Fruit fly (Drosophila melanogaster): Measurements from ENCODE around the gene Aduk.

The Aduk gene

DNA sequence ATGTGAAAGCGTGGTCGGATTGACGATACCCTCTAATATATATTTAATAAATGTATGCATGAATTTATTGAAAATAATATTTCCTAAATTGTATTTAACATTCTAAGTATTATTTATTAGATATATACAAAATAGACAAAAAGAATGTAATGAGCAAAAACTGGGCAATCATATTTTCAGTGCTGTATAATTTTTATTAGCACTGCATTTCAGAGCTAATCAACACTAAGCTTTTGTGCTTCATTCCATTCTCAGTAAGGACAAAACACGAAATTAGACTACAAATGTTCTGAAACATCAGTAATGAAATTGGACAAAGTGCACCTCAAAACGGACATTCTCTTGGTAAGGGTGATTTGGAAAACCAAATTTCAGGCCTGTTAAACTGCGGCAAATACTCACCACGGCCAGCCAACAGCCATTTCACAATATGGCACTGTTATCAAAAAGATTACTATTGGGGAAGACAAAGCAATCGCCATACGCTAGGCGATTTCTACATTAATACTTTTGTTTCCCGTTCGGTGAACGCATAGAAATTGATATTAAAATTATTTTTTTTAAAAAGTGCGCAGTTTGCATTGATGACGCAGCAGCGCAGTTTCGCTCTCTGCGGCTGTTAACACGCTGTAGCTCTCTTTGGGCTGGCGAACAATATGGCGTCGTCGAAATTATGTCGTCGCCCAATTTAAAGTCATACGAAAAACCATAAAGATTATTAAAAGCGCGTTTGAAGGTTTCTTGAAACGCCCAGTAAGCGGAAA, 6.1 kb upstream of the Aduk start:
- TF ChIP-seq CG11902 (GFP tag; optimal IDR thresholded peaks at IDR 0.05): peak; percentile 69
- TF ChIP-seq Eip75B (GFP tag; optimal IDR thresholded peaks at IDR 0.05): peak; percentile 73
- peak; percentile 81 for TF ChIP-seq CG6808 (GFP tag; optimal IDR thresholded peaks at IDR 0.05)
- TF ChIP-seq CG7368 (GFP tag; optimal IDR thresholded peaks at IDR 0.05): peak; percentile 83
- TF ChIP-seq CG16779 (tag; optimal IDR thresholded peaks at IDR 0.05): peak; percentile 83
- peak; percentile 90 for TF ChIP-seq OdsH (GFP tag; optimal IDR thresholded peaks at IDR 0.05)
- peak; percentile 55 to 67 for TF ChIP-seq ss (GFP tag; optimal IDR thresholded peaks at IDR 0.05)
- TF ChIP-seq CG11762 (GFP tag; optimal IDR thresholded peaks at IDR 0.05; ENCODE audit: insufficient read depth): peak; percentile 83
- no peak for TF ChIP-seq fd85E (GFP tag; optimal IDR thresholded peaks at IDR 0.05)
- TF ChIP-seq net (GFP tag; optimal IDR thresholded peaks at IDR 0.05): peak; percentile 87
- TF ChIP-seq CG31627 (GFP tag; optimal IDR thresholded peaks at IDR 0.05): peak; percentile 77
- TF ChIP-seq CG6854 (GFP tag; optimal IDR thresholded peaks at IDR 0.05): peak; percentile 52
- TF ChIP-seq spab (GFP tag; optimal IDR thresholded peaks at IDR 0.05): peak; percentile 81
- TF ChIP-seq topi (GFP tag; optimal IDR thresholded peaks at IDR 0.05): peak; percentile 72
- TF ChIP-seq pdm3 (GFP tag; optimal IDR thresholded peaks at IDR 0.05): peak; percentile 79
- TF ChIP-seq achi (GFP tag; optimal IDR thresholded peaks at IDR 0.05): peak; percentile 85
- peak; percentile 60 for TF ChIP-seq Gug (GFP tag; IDR thresholded peaks at IDR 0.05)
- TF ChIP-seq CG8632 (GFP tag; optimal IDR thresholded peaks at IDR 0.05): peak; percentile 86
- peak; percentile 84 for TF ChIP-seq Hr39 (GFP tag; optimal IDR thresholded peaks at IDR 0.05)
- TF ChIP-seq Ets96B (tag; optimal IDR thresholded peaks at IDR 0.05): peak; percentile 80
- TF ChIP-seq CG8119 (GFP tag; IDR thresholded peaks at IDR 0.05): peak; percentile 79
- peak; percentile 83 for TF ChIP-seq CG3032 (tag; optimal IDR thresholded peaks at IDR 0.05)
- peak; percentile 95 for TF ChIP-seq Eip78C (GFP tag)
- peak; percentile 89 for TF ChIP-seq CG34406 (GFP tag; optimal IDR thresholded peaks at IDR 0.05)
- peak; percentile 75 for TF ChIP-seq CG8319 (GFP tag; optimal IDR thresholded peaks at IDR 0.05)
- peak; percentile 86 for TF ChIP-seq esn (GFP tag; optimal IDR thresholded peaks at IDR 0.05)
- peak; percentile 77 for TF ChIP-seq Sox15 (GFP tag; optimal IDR thresholded peaks at IDR 0.05)
- peak; percentile 72 for TF ChIP-seq CG11294 (GFP tag; IDR thresholded peaks at IDR 0.05)
- peak; percentile 72 for TF ChIP-seq dac (GFP tag; optimal IDR thresholded peaks at IDR 0.05)
- peak; percentile 66 for TF ChIP-seq cyc (GFP tag; optimal IDR thresholded peaks at IDR 0.05)
- TF ChIP-seq CG9139 (GFP tag; optimal IDR thresholded peaks at IDR 0.05): peak; percentile 79
- peak; percentile 82 for TF ChIP-seq Blimp-1 (GFP tag; optimal IDR thresholded peaks at IDR 0.05)
- peak; percentile 77 for TF ChIP-seq Hr4 (GFP tag; optimal IDR thresholded peaks at IDR 0.05)
- TF ChIP-seq CG6163 (GFP tag; IDR thresholded peaks at IDR 0.05): peak; percentile 65; the same call in 2 of the 3 replicates
- peak; percentile 71 for TF ChIP-seq svp (GFP tag)
- peak; percentile 85 for TF ChIP-seq CG4318 (GFP tag; optimal IDR thresholded peaks at IDR 0.05)
- peak; percentile 49 for TF ChIP-seq vri (GFP tag; optimal IDR thresholded peaks at IDR 0.05)
- TF ChIP-seq CG10631 (GFP tag; optimal IDR thresholded peaks at IDR 0.05): peak; percentile 85
- TF ChIP-seq acj6 (GFP tag; optimal IDR thresholded peaks at IDR 0.05): peak; percentile 87
- peak; percentile 66 for TF ChIP-seq Eip93F (GFP tag; optimal IDR thresholded peaks at IDR 0.05)
- TF ChIP-seq fd59A (GFP tag; optimal IDR thresholded peaks at IDR 0.05): peak; percentile 75
- TF ChIP-seq CG15336 (GFP tag; IDR thresholded peaks at IDR 0.05): peak; percentile 72
- TF ChIP-seq Smox (GFP tag; optimal IDR thresholded peaks at IDR 0.05): peak; percentile 82
- peak; percentile 74 for TF ChIP-seq CG1621 (tag; optimal IDR thresholded peaks at IDR 0.05)
- TF ChIP-seq Ets21C (GFP tag; optimal IDR thresholded peaks at IDR 0.05): peak; percentile 68
- TF ChIP-seq CG6276 (GFP tag; optimal IDR thresholded peaks at IDR 0.05): peak; percentile 85
- TF ChIP-seq Lpt (GFP tag; optimal IDR thresholded peaks at IDR 0.05): peak; percentile 73
- peak; percentile 81 for TF ChIP-seq Sox102F (GFP tag; optimal IDR thresholded peaks at IDR 0.05)
- TF ChIP-seq Sox14 (GFP tag; optimal IDR thresholded peaks at IDR 0.05): peak; percentile 78
- peak; percentile 93 for TF ChIP-seq dsx (GFP tag; optimal IDR thresholded peaks at IDR 0.05; ENCODE audit: poor library complexity, severe bottlenecking)
